Worm (Caenorhabditis elegans): Measurements from ENCODE around the gene cyp-13A11.
A peak's percentile ranks its signal among the peaks of the same experiment; 100 is the strongest.

ce11 chrIII:13065694-13066093 is 44.9 kb downstream of the cyp-13A11 start:
- TF ChIP-seq aly-2 (tag; optimal IDR thresholded peaks at IDR 0.05) (no peak), lsy-2 (tag; optimal IDR thresholded peaks at IDR 0.05) (peak in 1 of 2 experiments; percentile 13), daf-12 (tag; optimal IDR thresholded peaks at IDR 0.05) (no peak), php-3 (GFP tag; IDR thresholded peaks at IDR 0.05) (no peak), fos-1 (tag; optimal IDR thresholded peaks at IDR 0.05) (no peak), Y5F2A.4 (GFP tag; optimal IDR thresholded peaks at IDR 0.05) (no peak), nhr-25 (tag; optimal IDR thresholded peaks at IDR 0.05; ENCODE audit: borderline replicate concordance, insufficient read depth) (peak; percentile 61), vab-7 (GFP tag; IDR thresholded peaks at IDR 0.05) (no peak), ztf-11 (tag; optimal IDR thresholded peaks at IDR 0.05) (no peak), pqm-1 (tag; optimal IDR thresholded peaks at IDR 0.05) (no peak)
